Worm (Caenorhabditis elegans): Measurements from ENCODE around the gene sti-1.
"Not testable (repeated sequence)": the region's sequence is repeated elsewhere in the genome, so short reads cannot be mapped to it uniquely, and the experiment has no call there.

The sti-1 gene

DNA sequence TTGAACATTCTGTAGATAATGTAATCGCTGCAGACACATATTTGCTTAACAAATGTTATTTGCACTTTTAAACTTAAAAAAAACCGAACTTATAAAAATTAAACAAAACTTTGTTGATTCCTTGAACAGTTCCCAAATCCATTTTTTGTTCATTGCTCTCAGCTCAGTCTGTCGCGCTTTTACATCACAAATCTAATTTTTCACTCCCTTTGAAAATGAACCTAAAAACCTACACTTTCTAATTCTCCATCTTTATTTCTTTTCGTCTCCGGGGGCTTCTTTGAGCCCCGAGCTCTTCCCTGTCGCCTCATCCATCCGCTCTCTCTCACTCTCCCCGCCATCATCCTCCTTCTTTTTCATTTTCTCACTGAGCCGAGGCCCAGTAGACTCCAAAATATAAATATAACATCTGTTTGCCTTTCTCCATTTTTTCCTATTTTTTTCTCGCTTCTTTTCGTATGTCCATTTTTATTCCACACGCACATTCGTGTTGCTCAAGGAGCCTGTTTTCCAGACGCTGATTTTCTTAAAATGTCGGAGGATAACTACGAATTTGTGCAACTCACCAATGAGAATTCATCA is 37.1 kb downstream of the sti-1 start, which contains the start of gene R13D11.4 (continued):
- TF ChIP-seq alr-1 (tag; optimal IDR thresholded peaks at IDR 0.05; ENCODE audit: borderline replicate concordance), result no peak
- TF ChIP-seq ceh-90 (tag; optimal IDR thresholded peaks at IDR 0.05), result no peak
- TF ChIP-seq nhr-237 (tag; optimal IDR thresholded peaks at IDR 0.05), result no peak
- no peak for TF ChIP-seq rnt-1 (tag; optimal IDR thresholded peaks at IDR 0.05)

DNA sequence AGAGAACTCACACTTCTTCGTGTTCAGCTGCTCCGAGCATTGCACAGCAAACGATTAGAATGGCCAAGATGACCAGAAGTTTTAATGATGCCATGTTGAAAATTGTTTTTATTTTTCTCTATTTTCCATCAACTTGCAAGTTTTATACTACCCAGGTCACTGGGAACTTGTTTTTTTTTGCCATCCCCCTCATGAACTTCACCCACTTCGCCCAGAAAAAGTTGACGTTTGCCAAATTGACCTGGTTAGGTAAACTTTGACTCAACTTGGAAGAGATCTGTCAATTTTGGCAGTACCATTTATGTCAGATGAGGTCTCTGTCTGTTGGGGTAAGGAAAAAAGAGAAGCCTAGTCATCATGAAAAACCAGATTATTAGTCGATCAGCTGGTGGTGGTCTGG is 39.8 kb downstream of the sti-1 start, which contains the start of gene R13D11.10:
TSS of gene R13D11.10 (minus strand) at position 101 of the 400 bp plus-strand sequence.
- TF ChIP-seq alr-1 (tag; optimal IDR thresholded peaks at IDR 0.05; ENCODE audit: borderline replicate concordance), result no peak
- TF ChIP-seq pax-3 (tag; optimal IDR thresholded peaks at IDR 0.05), result no peak
- no peak for TF ChIP-seq jun-1 (tag; optimal IDR thresholded peaks at IDR 0.05)
- no peak for TF ChIP-seq fkh-8 (tag; optimal IDR thresholded peaks at IDR 0.05)
- TF ChIP-seq nhr-85 (tag), result no peak
- no peak for TF ChIP-seq ceh-82 (tag; optimal IDR thresholded peaks at IDR 0.05)
- no peak for TF ChIP-seq ceh-8 (GFP tag; optimal IDR thresholded peaks at IDR 0.05)
- no peak for TF ChIP-seq ceh-88 (GFP tag; IDR thresholded peaks at IDR 0.05)
- TF ChIP-seq grh-1 (GFP tag; IDR thresholded peaks at IDR 0.05), result no peak

ce11 chrV:814716-815115 is 41.4 kb downstream of the sti-1 start, which contains the start of gene R13D11.3:
R13D11.3 (plus strand) TSS chrV:815016.
- TF ChIP-seq irx-1 (tag; optimal IDR thresholded peaks at IDR 0.05), result no peak
- no peak for TF ChIP-seq ama-1 (optimal IDR thresholded peaks at IDR 0.05)
- no peak for TF ChIP-seq nhr-85 (tag)
- TF ChIP-seq F16B12.6 (tag; optimal IDR thresholded peaks at IDR 0.05), result no peak
- no peak for TF ChIP-seq snu-23 (GFP tag; optimal IDR thresholded peaks at IDR 0.05)
- TF ChIP-seq zip-4 (GFP tag; optimal IDR thresholded peaks at IDR 0.05), result no peak
- TF ChIP-seq fkh-4 (tag; optimal IDR thresholded peaks at IDR 0.05; ENCODE audit: borderline replicate concordance), result no peak
- no peak for TF ChIP-seq mdl-1 (tag; optimal IDR thresholded peaks at IDR 0.05)
- no peak for TF ChIP-seq tlp-1 (tag; optimal IDR thresholded peaks at IDR 0.05)
- no peak for TF ChIP-seq ceh-90 (tag; optimal IDR thresholded peaks at IDR 0.05)
- no peak for TF ChIP-seq elt-2 (tag; optimal IDR thresholded peaks at IDR 0.05)
- TF ChIP-seq egl-27 (tag; optimal IDR thresholded peaks at IDR 0.05), result no peak
- TF ChIP-seq unc-62 (GFP tag; optimal IDR thresholded peaks at IDR 0.05), result no peak
- TF ChIP-seq lin-39 (tag; optimal IDR thresholded peaks at IDR 0.05), result no peak
- no peak for TF ChIP-seq nhr-90 (tag; optimal IDR thresholded peaks at IDR 0.05; ENCODE audit: poor library complexity)

ce11 chrV:817182-817581 is 43.9 kb downstream of the sti-1 start, which contains the start of gene R13D11.1:
R13D11.1 (plus strand) TSS chrV:817482.
- TF ChIP-seq nhr-11 (tag; optimal IDR thresholded peaks at IDR 0.05), result no peak
- no peak for TF ChIP-seq ama-1 (optimal IDR thresholded peaks at IDR 0.05)
- TF ChIP-seq tbx-2 (tag; optimal IDR thresholded peaks at IDR 0.05), result no peak
- TF ChIP-seq skn-1 (tag; optimal IDR thresholded peaks at IDR 0.05), result no peak
- TF ChIP-seq ceh-63 (GFP tag; optimal IDR thresholded peaks at IDR 0.05), result no peak
- TF ChIP-seq snu-23 (GFP tag; optimal IDR thresholded peaks at IDR 0.05), result no peak
- no peak for TF ChIP-seq pag-3 (tag; optimal IDR thresholded peaks at IDR 0.05; ENCODE audit: borderline replicate concordance, insufficient read depth)
- no peak for TF ChIP-seq sox-4 (tag; optimal IDR thresholded peaks at IDR 0.05)
- no peak for TF ChIP-seq nhr-20 (tag; optimal IDR thresholded peaks at IDR 0.05)

DNA sequence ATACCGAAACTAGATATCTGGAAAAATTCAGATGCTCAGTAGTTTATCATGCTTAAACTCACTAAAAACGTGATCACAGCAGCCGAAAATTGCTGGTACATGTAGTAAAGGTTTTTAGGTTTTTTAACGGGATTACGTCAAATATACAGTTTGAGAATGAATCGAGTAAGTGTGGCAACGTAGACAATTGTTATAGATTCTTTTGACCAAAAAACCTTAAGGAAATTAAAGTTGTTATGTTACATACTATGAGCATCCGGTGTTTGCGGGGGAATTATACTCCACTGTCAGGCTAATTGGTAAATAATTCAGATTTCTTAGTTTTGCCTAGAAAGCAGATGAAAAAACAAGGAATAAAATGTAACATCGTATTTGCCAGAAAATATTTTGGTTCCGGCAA is 47.3 kb downstream of the sti-1 start, which contains the start of gene srx-32:
TSS of gene srx-32 (minus strand) at position 101 of the 400 bp plus-strand sequence.
- TF ChIP-seq nhr-76, C16A3.4, nhr-47 (tag; optimal IDR thresholded peaks at IDR 0.05): not testable (repeated sequence)
